Worm (Caenorhabditis elegans) whole organism, young adult: ENCODE data around the gene nas-15.
A peak's percentile ranks its signal among the peaks of the same experiment; 100 is the strongest.

Experiments
- F23B12.7 ChIP-seq: sonication (generic microtip); optimal IDR thresholded peaks from 2 replicates; lab custom pipeline; 2017; ENCODE audit warnings: missing genetic modification characterization, mild to moderate bottlenecking, missing compliant biosample characterization, antibody characterized with exemption, moderate library complexity; ENCODE audit not compliant: insufficient read depth
- F52B5.7 ChIP-seq: sonication (generic microtip); optimal IDR thresholded peaks from 2 replicates; lab custom pipeline; 2016; ENCODE audit warnings: mild to moderate bottlenecking, missing genetic modification characterization, missing compliant biosample characterization
- F55B11.4 ChIP-seq: sonication (generic microtip); optimal IDR thresholded peaks from 2 replicates; lab custom pipeline; 2016; ENCODE audit warnings: missing compliant biosample characterization, missing genetic modification characterization, borderline replicate concordance; ENCODE audit not compliant: insufficient read depth
- K11D2.4 ChIP-seq: fragments of 200-800 bp; sonication (Bioruptor generic); IDR thresholded peaks from 2 replicates; pipeline ENCODE4 v1.3.6; 2022; ENCODE audit warnings: missing genetic modification reagents, missing genetic modification characterization, missing compliant biosample characterization
- Y56A3A.18 ChIP-seq: fragments of 200-800 bp; sonication (Bioruptor generic); IDR thresholded peaks from 2 replicates; pipeline ENCODE4 v1.3.6; 2022; ENCODE audit warnings: missing genetic modification reagents, missing genetic modification characterization, missing compliant biosample characterization
- Y67H2A.10 ChIP-seq: fragments of 200-800 bp; sonication (Bioruptor generic); conservative IDR thresholded peaks from 2 replicates; pipeline ENCODE4 v1.3.6; 2022; ENCODE audit warnings: missing genetic modification reagents, missing genetic modification characterization, missing compliant biosample characterization
- Y95B8A.8 ChIP-seq: fragments of 200-800 bp; sonication (Bioruptor generic); IDR thresholded peaks from 2 replicates; pipeline ENCODE4 v1.3.6; 2022; ENCODE audit warnings: missing genetic modification reagents, missing genetic modification characterization, missing compliant biosample characterization
- akir-1 ChIP-seq: fragments of 200-800 bp; sonication (Bioruptor generic); optimal IDR thresholded peaks from 2 replicates; lab custom pipeline; 2018; ENCODE audit warnings: mild to moderate bottlenecking, missing genetic modification characterization, moderate library complexity, missing compliant biosample characterization
- atf-7 ChIP-seq: sonication (generic microtip); optimal IDR thresholded peaks from 2 replicates; lab custom pipeline; 2017; ENCODE audit warnings: mild to moderate bottlenecking, missing genetic modification characterization, missing compliant biosample characterization
- attf-5 ChIP-seq: fragments of 200-800 bp; sonication (Bioruptor generic); optimal IDR thresholded peaks from 2 replicates; lab custom pipeline; 2018; ENCODE audit warnings: mild to moderate bottlenecking, missing genetic modification characterization, missing compliant biosample characterization
- attf-6 ChIP-seq: fragments of 200-800 bp; sonication (Bioruptor generic); IDR thresholded peaks from 2 replicates; pipeline ENCODE4 v1.3.6; 2022; ENCODE audit warnings: missing genetic modification reagents, missing genetic modification characterization, missing compliant biosample characterization
- cebp-1 ChIP-seq, 2 experiments: fragments of 200-800 bp in 1 of 2; sonication (Bioruptor generic) in 1 of 2; sonication (generic microtip) in 1 of 2; IDR thresholded peaks in 1 of 2; optimal IDR thresholded peaks in 1 of 2; 2 replicates each; pipeline versions ENCODE4 v1.3.6 to Lab custom; 2017 to 2022; ENCODE audit warnings: missing compliant biosample characterization in 2 of 2, missing genetic modification characterization in 2 of 2, mild to moderate bottlenecking in 1 of 2, missing genetic modification reagents in 1 of 2, moderate library complexity in 1 of 2
- ceh-100 ChIP-seq: fragments of 200-800 bp; sonication (Bioruptor generic); IDR thresholded peaks from 2 replicates; pipeline ENCODE4 v1.3.6; 2022; ENCODE audit warnings: missing genetic modification reagents, missing genetic modification characterization, missing compliant biosample characterization
- ceh-27 ChIP-seq: fragments of 200-800 bp; sonication (Bioruptor generic); optimal IDR thresholded peaks from 2 replicates; lab custom pipeline; 2018; ENCODE audit warnings: mild to moderate bottlenecking, missing genetic modification characterization, moderate library complexity, missing compliant biosample characterization
- dpff-1 ChIP-seq: sonication (generic microtip); optimal IDR thresholded peaks from 2 replicates; lab custom pipeline; 2017; ENCODE audit warnings: mild to moderate bottlenecking, missing genetic modification characterization, missing compliant biosample characterization
- dpl-1 ChIP-seq: fragments of 150-350 bp; optimal IDR thresholded peaks from 2 replicates; lab custom pipeline; 2014; ENCODE audit warnings: missing biosample characterization, missing genetic modification reagents, missing genetic modification characterization
- egrh-3 ChIP-seq: fragments of 200-800 bp; sonication (Bioruptor generic); IDR thresholded peaks from 2 replicates; pipeline ENCODE4 v1.3.6; 2022; ENCODE audit warnings: missing genetic modification reagents, missing genetic modification characterization, missing compliant biosample characterization
- ekl-4 ChIP-seq: fragments of 200-800 bp; sonication (Bioruptor generic); IDR thresholded peaks from 2 replicates; pipeline ENCODE4 v1.3.6; 2022; ENCODE audit warnings: missing genetic modification reagents, missing genetic modification characterization, missing compliant biosample characterization
- ets-4 ChIP-seq: fragments of 200-800 bp; sonication (Bioruptor generic); optimal IDR thresholded peaks from 2 replicates; lab custom pipeline; 2018; ENCODE audit warnings: mild to moderate bottlenecking, missing genetic modification characterization, missing compliant biosample characterization
- fkh-3 ChIP-seq: sonication (generic microtip); optimal IDR thresholded peaks from 2 replicates; lab custom pipeline; 2016; ENCODE audit warnings: mild to moderate bottlenecking, missing genetic modification characterization, missing compliant biosample characterization
- hlh-12 ChIP-seq: sonication (generic microtip); optimal IDR thresholded peaks from 2 replicates; lab custom pipeline; 2016; ENCODE audit warnings: missing genetic modification characterization, missing compliant biosample characterization
- hmg-1.2 ChIP-seq: fragments of 200-800 bp; sonication (Bioruptor generic); IDR thresholded peaks from 2 replicates; pipeline ENCODE4 v1.3.6; 2022; ENCODE audit warnings: missing genetic modification reagents, missing genetic modification characterization, missing compliant biosample characterization
- let-607 ChIP-seq, 2 experiments: fragments of 200-800 bp in 1 of 2; sonication (Bioruptor generic) in 1 of 2; sonication (generic microtip) in 1 of 2; optimal IDR thresholded peaks; 2 replicates each; lab custom pipeline; 2016 to 2018; ENCODE audit warnings: mild to moderate bottlenecking in 2 of 2, missing compliant biosample characterization in 2 of 2, missing genetic modification characterization in 2 of 2, moderate library complexity in 2 of 2, missing genotype in 1 of 2
- lin-54 ChIP-seq: fragments of 200-800 bp; sonication (Bioruptor generic); optimal IDR thresholded peaks from 2 replicates; lab custom pipeline; 2018; ENCODE audit warnings: mild to moderate bottlenecking, missing genetic modification characterization, missing compliant biosample characterization
- lir-1 ChIP-seq: fragments of 200-800 bp; sonication (Bioruptor generic); conservative IDR thresholded peaks from 2 replicates; pipeline ENCODE4 v1.3.6; 2022; ENCODE audit warnings: missing genetic modification reagents, missing genetic modification characterization, missing compliant biosample characterization
- lsl-1 ChIP-seq: fragments of 200-800 bp; sonication (Bioruptor generic); optimal IDR thresholded peaks from 2 replicates; lab custom pipeline; 2018; ENCODE audit warnings: mild to moderate bottlenecking, missing genetic modification characterization, moderate library complexity, missing compliant biosample characterization
- mcd-1 ChIP-seq: fragments of 200-800 bp; sonication (Bioruptor generic); IDR thresholded peaks from 2 replicates; pipeline ENCODE4 v1.3.6; 2022; ENCODE audit warnings: missing genetic modification reagents, missing genetic modification characterization, missing compliant biosample characterization
- nfya-2 ChIP-seq: fragments of 200-800 bp; sonication (Bioruptor generic); IDR thresholded peaks from 2 replicates; pipeline ENCODE4 v1.3.6; 2022; ENCODE audit warnings: missing genetic modification reagents, missing genetic modification characterization, missing compliant biosample characterization
- nhr-120 ChIP-seq: fragments of 200-800 bp; sonication (Bioruptor generic); IDR thresholded peaks from 2 replicates; pipeline ENCODE4 v1.3.6; 2022; ENCODE audit warnings: missing genetic modification characterization, missing compliant biosample characterization
- nhr-179 ChIP-seq: sonication (generic microtip); optimal IDR thresholded peaks from 2 replicates; lab custom pipeline; 2016; ENCODE audit warnings: mild to moderate bottlenecking, missing genetic modification characterization, missing compliant biosample characterization
- nhr-80 ChIP-seq: sonication (generic microtip); optimal IDR thresholded peaks from 2 replicates; lab custom pipeline; 2016; ENCODE audit warnings: missing genetic modification characterization, missing compliant biosample characterization
- nhr-90 ChIP-seq: sonication (generic microtip); optimal IDR thresholded peaks from 2 replicates; lab custom pipeline; 2016; ENCODE audit warnings: missing genotype, mild to moderate bottlenecking, missing genetic modification characterization, missing compliant biosample characterization
- rcor-1 ChIP-seq: fragments of 200-800 bp; sonication (Bioruptor generic); IDR thresholded peaks from 2 replicates; pipeline ENCODE4 v1.3.6; 2022; ENCODE audit warnings: missing genetic modification reagents, missing genetic modification characterization, missing compliant biosample characterization
- rec-8 ChIP-seq, 2 experiments: sonication (generic microtip); optimal IDR thresholded peaks; 2 replicates each; lab custom pipeline; 2016; ENCODE audit warnings: mild to moderate bottlenecking in 2 of 2, missing genetic modification characterization in 2 of 2, missing genetic modification reagents in 2 of 2, missing genotype in 2 of 2, missing biosample characterization in 1 of 2, missing compliant biosample characterization in 1 of 2, moderate library complexity in 1 of 2
- somi-1 ChIP-seq: fragments of 200-800 bp; sonication (Bioruptor generic); optimal IDR thresholded peaks from 2 replicates; lab custom pipeline; 2018; ENCODE audit warnings: mild to moderate bottlenecking, missing genetic modification characterization, missing compliant biosample characterization
- unc-130 ChIP-seq: sonication (generic microtip); optimal IDR thresholded peaks from 2 replicates; lab custom pipeline; 2016; ENCODE audit warnings: missing genetic modification reagents, missing genetic modification characterization, missing compliant biosample characterization
- zfh-2 ChIP-seq: fragments of 200-800 bp; sonication (Bioruptor generic); conservative IDR thresholded peaks from 2 replicates; pipeline ENCODE4 v1.3.6; 2022; ENCODE audit warnings: missing genetic modification reagents, missing genetic modification characterization, missing compliant biosample characterization
- ztf-25 ChIP-seq: fragments of 200-800 bp; sonication (Bioruptor generic); IDR thresholded peaks from 2 replicates; pipeline ENCODE4 v1.3.6; 2022; ENCODE audit warnings: missing genetic modification reagents, missing genetic modification characterization, missing compliant biosample characterization
- ztf-26 ChIP-seq: sonication (generic microtip); optimal IDR thresholded peaks from 2 replicates; lab custom pipeline; 2017; ENCODE audit warnings: missing genetic modification characterization, missing compliant biosample characterization
- ztf-6 ChIP-seq: fragments of 200-800 bp; sonication (Bioruptor generic); IDR thresholded peaks from 2 replicates; pipeline ENCODE4 v1.3.6; 2022; ENCODE audit warnings: missing genetic modification reagents, missing genetic modification characterization, missing compliant biosample characterization

The nas-15 gene

ce11 chrX:735572-735971, 41.9 kb upstream of the nas-15 start, which contains the start of gene npr-19:
npr-19 (minus strand) TSS chrX:735672.
- no peak for TF ChIP-seq F55B11.4
- no peak for TF ChIP-seq ekl-4 (GFP tag; lab: Robert Waterston, UW)

DNA sequence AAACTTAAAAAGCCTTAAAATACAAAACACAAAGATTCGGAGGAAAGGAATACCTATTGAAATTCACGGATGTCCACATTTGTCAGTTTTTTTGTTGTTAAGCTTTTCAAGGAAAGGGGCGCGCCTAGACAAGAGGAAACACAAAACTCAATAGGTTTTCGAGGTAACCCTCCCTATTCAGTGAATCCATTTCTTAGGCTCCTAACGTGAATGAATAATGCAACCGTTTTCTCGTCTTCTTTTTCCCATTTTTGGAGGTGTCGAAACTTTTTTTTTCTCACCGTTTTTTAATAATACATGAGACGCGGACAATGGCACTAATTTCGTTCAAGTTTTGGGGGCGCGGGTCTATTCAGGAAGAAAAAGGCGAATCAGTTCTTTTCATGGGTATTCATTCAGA, 40.5 kb upstream of the nas-15 start:
- no peak for TF ChIP-seq ceh-100 (GFP tag; lab: Robert Waterston, UW)
- TF ChIP-seq ets-4, result no peak
- TF ChIP-seq akir-1 (GFP tag; lab: Kevin White, UChicago), result no peak
- TF ChIP-seq lsl-1 (GFP tag; lab: Kevin White, UChicago), result no peak
- TF ChIP-seq atf-7 (tag; lab: Kevin White, UChicago), result no peak
- no peak for TF ChIP-seq lir-1 (GFP tag; lab: Robert Waterston, UW)
- TF ChIP-seq F23B12.7 (tag; lab: Kevin White, UChicago), result no peak
- TF ChIP-seq ztf-26, result no peak
- no peak for TF ChIP-seq somi-1 (GFP tag; lab: Kevin White, UChicago)
- no peak for TF ChIP-seq nhr-179 (tag; lab: Kevin White, UChicago)
- no peak for TF ChIP-seq F52B5.7
- TF ChIP-seq dpff-1 (tag; lab: Kevin White, UChicago), result no peak
- no peak for TF ChIP-seq hlh-12
- no peak for TF ChIP-seq ztf-25 (GFP tag; lab: Robert Waterston, UW)
- no peak for TF ChIP-seq fkh-3 (tag; lab: Kevin White, UChicago)
- no peak for TF ChIP-seq ztf-6 (GFP tag; lab: Robert Waterston, UW)

- TF ChIP-seq lsl-1 (GFP tag; lab: Kevin White, UChicago) (no peak), K11D2.4 (no peak), Y95B8A.8 (GFP tag; lab: Robert Waterston, UW) (no peak), attf-6 (GFP tag; lab: Robert Waterston, UW) (no peak), nhr-90 (tag; lab: Kevin White, UChicago) (no peak), ekl-4 (GFP tag; lab: Robert Waterston, UW) (no peak), Y56A3A.18 (GFP tag; lab: Robert Waterston, UW) (no peak)
Observed at ce11 chrX:748319-748718, 29.2 kb upstream of the nas-15 start.

- TF ChIP-seq nhr-120 (GFP tag; lab: Robert Waterston, UW), result no peak
- no peak for TF ChIP-seq unc-130 (GFP tag; lab: Kevin White, UChicago)
- no peak for TF ChIP-seq lin-54
- no peak for TF ChIP-seq rec-8 (tag; optimal IDR thresholded peaks at IDR 0.05; lab: Kevin White, UChicago)
- no peak for TF ChIP-seq egrh-3 (GFP tag; lab: Robert Waterston, UW)
- no peak for TF ChIP-seq ceh-100 (GFP tag; lab: Robert Waterston, UW)
- TF ChIP-seq dpff-1 (tag; lab: Kevin White, UChicago), result no peak
Observed at ce11 chrX:759634-760033, 17.9 kb upstream of the nas-15 start, which contains the start of gene aex-3. aex-3 (minus strand) TSS chrX:759734.

- peak; percentile 8 for TF ChIP-seq attf-5 (GFP tag; lab: Kevin White, UChicago)
- TF ChIP-seq Y67H2A.10 (GFP tag; lab: Robert Waterston, UW), result no peak
- peak in 1 of 2 experiments; percentile 4 for TF ChIP-seq let-607 (tag; optimal IDR thresholded peaks at IDR 0.05; lab: Kevin White, UChicago)
- peak; percentile 9; the same call in 1 of the 2 replicates for TF ChIP-seq hmg-1.2
- no peak for TF ChIP-seq rcor-1 (GFP tag; lab: Robert Waterston, UW)
- peak; percentile 90 for TF ChIP-seq zfh-2 (GFP tag; lab: Robert Waterston, UW)
- no peak for TF ChIP-seq nfya-2 (GFP tag; lab: Robert Waterston, UW)
- peak; percentile 26; the same call in 1 of the 2 replicates for TF ChIP-seq egrh-3 (GFP tag; lab: Robert Waterston, UW)
- no peak for TF ChIP-seq cebp-1 (GFP tag; IDR thresholded peaks at IDR 0.05; lab: Robert Waterston, UW)
- TF ChIP-seq cebp-1 (tag; optimal IDR thresholded peaks at IDR 0.05; lab: Kevin White, UChicago), result peak; percentile 62
- peak; percentile 40 for TF ChIP-seq mcd-1 (GFP tag; lab: Robert Waterston, UW)
- no peak for TF ChIP-seq dpl-1 (GFP tag; lab: Kevin White, UChicago)
- no peak for TF ChIP-seq nhr-80 (tag; lab: Kevin White, UChicago)
- peak; percentile 30 for TF ChIP-seq ceh-27 (GFP tag; lab: Kevin White, UChicago)
Observed at ce11 chrX:760579-760978, 16.9 kb upstream of the nas-15 start.
